Worm (Caenorhabditis elegans) whole organism, early embryonic: ENCODE data around the gene cmd-1.

ENCODE experiments used
- ets-7 ChIP-seq: sonication (generic microtip); optimal IDR thresholded peaks from 2 replicates; lab custom pipeline; 2016; ENCODE audit warnings: missing genotype, missing genetic modification characterization, missing compliant biosample characterization
- flt-1 ChIP-seq: fragments of 200-800 bp; sonication (Bioruptor generic); IDR thresholded peaks from 2 replicates; pipeline ENCODE4 v1.3.6; 2022; ENCODE audit warnings: missing genetic modification characterization, missing compliant biosample characterization
- hmbx-1 ChIP-seq: sonication (generic microtip); optimal IDR thresholded peaks from 2 replicates; lab custom pipeline; 2016; ENCODE audit warnings: mild to moderate bottlenecking, missing genetic modification characterization, missing compliant biosample characterization
- scrt-1 ChIP-seq: fragments of 200-800 bp; sonication (Bioruptor generic); IDR thresholded peaks from 2 replicates; pipeline ENCODE4 v1.3.6; 2022; ENCODE audit warnings: missing genetic modification characterization, missing compliant biosample characterization
- tbx-11 ChIP-seq: fragments of 200-800 bp; sonication (Bioruptor generic); IDR thresholded peaks from 2 replicates; pipeline ENCODE4 v1.3.6; 2022; ENCODE audit warnings: missing genetic modification characterization, missing compliant biosample characterization
- tra-4 ChIP-seq: sonication (generic microtip); optimal IDR thresholded peaks from 2 replicates; lab custom pipeline; 2017; ENCODE audit warnings: missing genetic modification characterization, missing compliant biosample characterization

DNA sequence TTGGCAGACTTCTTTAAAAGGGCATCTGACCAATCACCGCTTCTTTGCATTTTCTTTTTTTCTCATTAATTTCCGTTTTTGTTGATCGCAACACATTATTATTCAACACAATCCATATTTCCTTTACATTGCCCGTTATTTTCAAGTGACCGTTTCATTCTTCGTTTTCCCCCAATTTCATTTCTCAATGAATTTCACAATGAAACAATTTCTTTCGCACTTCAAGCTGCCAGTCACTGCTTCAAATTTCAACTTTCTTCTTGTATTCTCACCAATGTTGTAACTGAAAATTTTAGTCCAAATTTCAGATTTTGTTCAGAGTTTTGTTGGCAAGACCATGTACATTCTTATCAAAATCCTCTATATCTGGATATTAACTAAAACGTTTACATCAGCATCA lies 14.6 kb upstream of the cmd-1 start, which contains the start of gene cutl-22:
- no peak for TF ChIP-seq tra-4 (tag; lab: Kevin White, UChicago)
- no peak for TF ChIP-seq tbx-11
- TF ChIP-seq scrt-1 (GFP tag; lab: Robert Waterston, UW), result no peak
- no peak for TF ChIP-seq flt-1 (GFP tag; lab: Robert Waterston, UW)
- TF ChIP-seq hmbx-1 (tag; lab: Kevin White, UChicago), result no peak
- no peak for TF ChIP-seq ets-7
